Worm (Caenorhabditis elegans): Measurements from ENCODE around the gene droe-8.

ce11 chrV:8773826-8774382 is 47.6 kb downstream of the droe-8 start, which contains the start of gene B0507.2:
- TF ChIP-seq ztf-23 (GFP tag; IDR thresholded peaks at IDR 0.05) (no peak), flt-1 (GFP tag; IDR thresholded peaks at IDR 0.05) (no peak), med-1 (GFP tag; optimal IDR thresholded peaks at IDR 0.05; ENCODE audit: insufficient read depth) (no peak), cog-1 (tag; optimal IDR thresholded peaks at IDR 0.05) (no peak), ztf-29 (GFP tag; IDR thresholded peaks at IDR 0.05) (no peak), T22C8.4 (GFP tag; IDR thresholded peaks at IDR 0.05) (no peak), ref-1 (GFP tag; conservative IDR thresholded peaks at IDR 0.05) (no peak), tab-1 (GFP tag; IDR thresholded peaks at IDR 0.05) (no peak)
